Fruit fly (Drosophila melanogaster) whole organism, embryonic: ENCODE data around the gene r2d2.
A peak's percentile ranks its signal among the peaks of the same experiment; 100 is the strongest.

Experiments
- Aef1 ChIP-seq: fragments of 200-800 bp; sonication (Bioruptor generic); IDR thresholded peaks from 3 replicates; pipeline ENCODE4 v1.3.6; 2022; ENCODE audit warnings: missing biosample characterization, missing genetic modification characterization
- Asciz ChIP-seq: fragments of 200-800 bp; sonication (Bioruptor generic); optimal IDR thresholded peaks from 2 replicates; lab custom pipeline; 2017; ENCODE audit warnings: missing biosample characterization, mild to moderate bottlenecking, missing genetic modification characterization, missing genetic modification reagents
- Awh ChIP-seq: fragments of 200-800 bp; sonication (Bioruptor generic); IDR thresholded peaks from 2 replicates; pipeline ENCODE4, ENCODE4 v1.3.6; 2022; ENCODE audit warnings: missing biosample characterization, missing genetic modification characterization
- BtbVII ChIP-seq: fragments of 200-800 bp; sonication (Bioruptor generic); optimal IDR thresholded peaks from 3 replicates; lab custom pipeline; 2017; ENCODE audit warnings: missing biosample characterization, mild to moderate bottlenecking, missing genetic modification characterization
- CG10267 ChIP-seq: fragments of 200-800 bp; sonication (Bioruptor generic); optimal IDR thresholded peaks from 2 replicates; lab custom pipeline; 2018; ENCODE audit warnings: missing biosample characterization, mild to moderate bottlenecking, missing genetic modification characterization, moderate library complexity
- CG10654 ChIP-seq: fragments of 200-800 bp; sonication (Bioruptor generic); optimal IDR thresholded peaks from 2 replicates; lab custom pipeline; 2016; ENCODE audit warnings: missing biosample characterization, missing genetic modification characterization
- CG11085 ChIP-seq: fragments of 200-800 bp; sonication (Bioruptor generic); IDR thresholded peaks from 2 replicates; pipeline ENCODE4 v1.3.6; 2022; ENCODE audit warnings: missing biosample characterization, missing genetic modification characterization
- CG12236 ChIP-seq: fragments of 200-800 bp; sonication (Bioruptor generic); optimal IDR thresholded peaks from 2 replicates; lab custom pipeline; 2016; ENCODE audit warnings: missing biosample characterization, missing genetic modification characterization
- CG12769 ChIP-seq: fragments of 200-800 bp; sonication (Bioruptor generic); optimal IDR thresholded peaks from 2 replicates; lab custom pipeline; 2019; ENCODE audit warnings: missing biosample characterization, mild to moderate bottlenecking, missing genetic modification characterization, moderate library complexity
- CG15011 ChIP-seq: fragments of 200-800 bp; sonication (Bioruptor generic); optimal IDR thresholded peaks from 3 replicates; lab custom pipeline; 2018; ENCODE audit warnings: missing biosample characterization, mild to moderate bottlenecking, missing genetic modification characterization
- CG15514 ChIP-seq: fragments of 200-800 bp; sonication (Bioruptor generic); optimal IDR thresholded peaks from 3 replicates; lab custom pipeline; 2017; ENCODE audit warnings: missing biosample characterization, missing genetic modification characterization, mild to moderate bottlenecking, moderate library complexity, missing genetic modification reagents
- CG1603 ChIP-seq: fragments of 200-800 bp; sonication (Bioruptor generic); optimal IDR thresholded peaks from 2 replicates; lab custom pipeline; 2019; ENCODE audit warnings: missing biosample characterization, mild to moderate bottlenecking, missing genetic modification characterization, moderate library complexity
- CG17328 ChIP-seq: fragments of 200-800 bp; sonication (Bioruptor generic); IDR thresholded peaks from 2 replicates; pipeline ENCODE4 v1.3.6; 2022; ENCODE audit warnings: missing biosample characterization, missing genetic modification characterization
- CG34422 ChIP-seq: fragments of 200-800 bp; sonication (Bioruptor generic); IDR thresholded peaks from 3 replicates; pipeline ENCODE4 v1.3.6; 2022; ENCODE audit warnings: missing biosample characterization, missing genetic modification characterization
- CG3838 ChIP-seq: fragments of 200-800 bp; sonication (Bioruptor generic); optimal IDR thresholded peaks from 3 replicates; lab custom pipeline; 2016; ENCODE audit warnings: missing biosample characterization, missing genetic modification characterization
- CG3995 ChIP-seq: fragments of 200-800 bp; sonication (Bioruptor generic); optimal IDR thresholded peaks from 3 replicates; lab custom pipeline; 2016; ENCODE audit warnings: missing biosample characterization, missing genetic modification characterization
- CG43689 ChIP-seq: fragments of 200-800 bp; sonication (Bioruptor generic); IDR thresholded peaks from 2 replicates; pipeline ENCODE4 v1.3.6; 2022; ENCODE audit warnings: missing biosample characterization, missing genetic modification characterization
- CG6689 ChIP-seq: fragments of 200-800 bp; sonication (Bioruptor generic); IDR thresholded peaks from 2 replicates; pipeline ENCODE4 v1.3.6; 2022; ENCODE audit warnings: missing biosample characterization, missing genetic modification characterization
- CG6854 ChIP-seq: fragments of 200-800 bp; sonication (Bioruptor generic); optimal IDR thresholded peaks from 3 replicates; lab custom pipeline; 2017; ENCODE audit warnings: missing biosample characterization, mild to moderate bottlenecking, missing genetic modification characterization
- CrebB ChIP-seq: fragments of 200-800 bp; sonication (Bioruptor generic); optimal IDR thresholded peaks from 3 replicates; lab custom pipeline; 2018; ENCODE audit warnings: missing biosample characterization, mild to moderate bottlenecking, missing genetic modification characterization
- D19B ChIP-seq: fragments of 200-800 bp; sonication (Bioruptor generic); optimal IDR thresholded peaks from 2 replicates; lab custom pipeline; 2017; ENCODE audit warnings: missing biosample characterization, mild to moderate bottlenecking, missing genetic modification characterization
- Dfd ChIP-seq, 2 experiments: fragments of >200 bp; optimal IDR thresholded peaks; 2 replicates each; lab custom pipeline; 2017; ENCODE audit warnings: missing biosample characterization in 2 of 2, missing genetic modification characterization in 2 of 2
- Dip2 ChIP-seq: fragments of 200-800 bp; sonication (Bioruptor generic); IDR thresholded peaks from 2 replicates; pipeline ENCODE4 v1.3.6; 2022; ENCODE audit warnings: missing biosample characterization, missing genetic modification characterization
- E2f1 ChIP-seq: fragments of 200-800 bp; sonication (Bioruptor generic); IDR thresholded peaks from 2 replicates; pipeline ENCODE4 v1.3.6; 2022; ENCODE audit warnings: missing biosample characterization, missing genetic modification characterization
- Fer1 ChIP-seq: fragments of 200-800 bp; sonication (Bioruptor generic); optimal IDR thresholded peaks from 2 replicates; lab custom pipeline; 2017; ENCODE audit warnings: missing biosample characterization, mild to moderate bottlenecking, missing genetic modification characterization
- Fer2 ChIP-seq: fragments of 200-800 bp; sonication (Bioruptor generic); optimal IDR thresholded peaks from 2 replicates; lab custom pipeline; 2018; ENCODE audit warnings: missing biosample characterization, mild to moderate bottlenecking, missing genetic modification characterization, moderate library complexity
- HLHmδ ChIP-seq: fragments of 200-800 bp; sonication (Bioruptor generic); optimal IDR thresholded peaks from 2 replicates; lab custom pipeline; 2018; ENCODE audit warnings: missing biosample characterization, mild to moderate bottlenecking, missing genetic modification characterization, moderate library complexity
- Ptx1 ChIP-seq: fragments of 200-800 bp; sonication (Bioruptor generic); IDR thresholded peaks from 2 replicates; pipeline ENCODE4 v1.3.6; 2022; ENCODE audit warnings: missing biosample characterization, missing genetic modification characterization
- Six4 ChIP-seq: fragments of 200-800 bp; sonication (Bioruptor generic); optimal IDR thresholded peaks from 2 replicates; lab custom pipeline; 2016; ENCODE audit warnings: missing biosample characterization, missing genetic modification characterization
- ara ChIP-seq: fragments of 200-800 bp; sonication (Bioruptor generic); IDR thresholded peaks from 2 replicates; pipeline ENCODE4 v1.3.6; 2022; ENCODE audit warnings: missing biosample characterization, missing genetic modification characterization
- az2 ChIP-seq: fragments of 200-800 bp; sonication (Bioruptor generic); optimal IDR thresholded peaks from 3 replicates; lab custom pipeline; 2016; ENCODE audit warnings: missing biosample characterization, missing genetic modification characterization
- chif ChIP-seq, 2 experiments: fragments of 200-800 bp; sonication (Bioruptor generic); optimal IDR thresholded peaks; 3 replicates each; lab custom pipeline; 2016; ENCODE audit warnings: missing biosample characterization in 2 of 2, missing genetic modification characterization in 2 of 2
- croc ChIP-seq: fragments of 200-800 bp; sonication (Bioruptor generic); conservative IDR thresholded peaks from 3 replicates; pipeline ENCODE4 v1.3.6; 2022; ENCODE audit warnings: missing biosample characterization, missing genetic modification characterization
- dimm ChIP-seq: fragments of 200-800 bp; sonication (Bioruptor generic); IDR thresholded peaks from 2 replicates; pipeline ENCODE4 v1.3.6; 2022; ENCODE audit warnings: missing biosample characterization, missing genetic modification characterization
- dysf ChIP-seq: fragments of 200-800 bp; sonication (Bioruptor generic); IDR thresholded peaks from 3 replicates; pipeline ENCODE4 v1.3.6; 2022; ENCODE audit warnings: missing biosample characterization, missing genetic modification characterization
- emc ChIP-seq: fragments of 200-800 bp; sonication (Bioruptor generic); optimal IDR thresholded peaks from 2 replicates; lab custom pipeline; 2016; ENCODE audit warnings: missing biosample characterization, missing genetic modification characterization
- ewg ChIP-seq: fragments of 200-800 bp; sonication (Bioruptor generic); optimal IDR thresholded peaks from 3 replicates; lab custom pipeline; 2017; ENCODE audit warnings: mild to moderate bottlenecking, missing biosample characterization, missing genetic modification reagents, missing genetic modification characterization
- fd64A ChIP-seq: fragments of 200-800 bp; sonication (Bioruptor generic); optimal IDR thresholded peaks from 3 replicates; lab custom pipeline; 2018; ENCODE audit warnings: missing biosample characterization, mild to moderate bottlenecking, missing genetic modification characterization
- gem ChIP-seq: fragments of 200-800 bp; sonication (Bioruptor generic); optimal IDR thresholded peaks from 2 replicates; lab custom pipeline; 2019; ENCODE audit warnings: missing biosample characterization, mild to moderate bottlenecking, missing genetic modification characterization, moderate library complexity
- grau ChIP-seq: fragments of 200-800 bp; optimal IDR thresholded peaks from 3 replicates; lab custom pipeline; 2019; ENCODE audit warnings: missing biosample characterization, mild to moderate bottlenecking, missing genetic modification characterization, moderate library complexity
- hb ChIP-seq: fragments of 200-800 bp; sonication (Bioruptor generic); IDR thresholded peaks from 3 replicates; pipeline ENCODE4 v1.3.6; 2022; ENCODE audit warnings: missing biosample characterization, missing genetic modification characterization; ENCODE audit not compliant: partially characterized antibody
- lmd ChIP-seq: fragments of 200-800 bp; sonication (Bioruptor generic); IDR thresholded peaks from 2 replicates; pipeline ENCODE4 v1.3.6; 2022; ENCODE audit warnings: missing biosample characterization, missing genetic modification characterization
- mirr ChIP-seq: fragments of 200-800 bp; sonication (Bioruptor generic); optimal IDR thresholded peaks from 3 replicates; lab custom pipeline; 2018; ENCODE audit warnings: missing biosample characterization, mild to moderate bottlenecking, missing genetic modification characterization
- odd ChIP-seq: fragments of 200-800 bp; sonication (Bioruptor generic); optimal IDR thresholded peaks from 2 replicates; lab custom pipeline; 2017; ENCODE audit warnings: missing biosample characterization, mild to moderate bottlenecking, missing genetic modification characterization
- phol ChIP-seq: fragments of 200-800 bp; sonication (Bioruptor generic); optimal IDR thresholded peaks from 3 replicates; lab custom pipeline; 2018; ENCODE audit warnings: missing biosample characterization, mild to moderate bottlenecking, missing genetic modification characterization, moderate library complexity
- shn ChIP-seq: fragments of 200-800 bp; sonication (Bioruptor generic); optimal IDR thresholded peaks from 3 replicates; lab custom pipeline; 2016; ENCODE audit warnings: missing biosample characterization, missing genetic modification characterization
- sima ChIP-seq: fragments of 200-800 bp; sonication (Bioruptor generic); optimal IDR thresholded peaks from 2 replicates; lab custom pipeline; 2016; ENCODE audit warnings: missing biosample characterization, missing genetic modification characterization
- ttk ChIP-seq: fragments of 200-800 bp; sonication (Bioruptor generic); IDR thresholded peaks from 2 replicates; pipeline ENCODE4 v2.1.2; 2022; ENCODE audit warnings: missing biosample characterization, missing genetic modification characterization
- tx ChIP-seq: fragments of 200-800 bp; sonication (Bioruptor generic); optimal IDR thresholded peaks from 2 replicates; lab custom pipeline; 2016; ENCODE audit warnings: missing biosample characterization, missing genetic modification characterization
- unpg ChIP-seq: fragments of 200-800 bp; sonication (Bioruptor generic); optimal IDR thresholded peaks from 3 replicates; lab custom pipeline; 2018; ENCODE audit warnings: missing biosample characterization, mild to moderate bottlenecking, missing genetic modification characterization, moderate library complexity
- wdn ChIP-seq: fragments of 200-800 bp; sonication (Bioruptor generic); IDR thresholded peaks from 2 replicates; pipeline ENCODE4 v1.3.6; 2022; ENCODE audit warnings: missing biosample characterization, missing genetic modification characterization

r2d2 gene

DNA sequence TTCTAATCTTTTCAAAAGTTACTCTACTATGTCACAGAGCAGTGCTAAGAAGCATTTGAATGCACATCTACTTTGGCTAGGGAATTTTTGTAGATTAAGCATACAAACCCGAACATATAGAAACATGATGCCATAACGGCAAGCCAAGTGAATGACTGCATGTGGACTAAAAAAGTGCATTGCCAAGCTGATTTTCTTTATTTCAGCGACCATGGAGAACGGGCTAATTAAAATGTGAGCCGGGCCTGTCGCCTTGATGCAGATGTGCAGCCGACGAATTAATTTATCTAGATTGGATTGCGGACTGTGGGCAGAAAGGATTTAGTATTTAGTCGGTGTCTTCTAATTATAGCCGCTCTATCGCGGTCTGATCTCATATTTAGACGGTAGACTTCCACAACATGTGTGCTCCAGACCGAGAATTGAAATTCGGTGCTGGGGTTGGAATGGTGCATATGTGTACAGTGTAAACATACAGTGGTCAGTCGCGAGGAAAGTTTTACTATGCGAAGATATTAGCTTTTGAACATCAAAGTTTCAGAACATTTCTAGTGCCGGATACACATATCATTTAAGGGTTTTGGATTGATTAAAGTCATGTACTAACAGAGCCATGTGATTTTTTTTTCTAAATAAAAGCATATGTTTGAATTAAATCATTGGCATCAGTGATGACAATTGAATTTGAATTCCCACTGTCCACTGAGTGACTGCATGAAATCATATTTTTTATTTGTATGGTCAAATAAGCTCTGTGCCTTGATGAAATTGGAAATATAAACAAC is 12.8 kb downstream of the r2d2 start (continued):
- no peak for TF ChIP-seq dimm (GFP tag; lab: Robert Waterston, UW)
- TF ChIP-seq Ptx1 (GFP tag; lab: Robert Waterston, UW), result no peak
- no peak for TF ChIP-seq Fer1
- no peak for TF ChIP-seq CG17328 (GFP tag; lab: Robert Waterston, UW)
- TF ChIP-seq HLHmδ, result no peak
- no peak for TF ChIP-seq CG15011 (GFP tag; lab: Kevin White, UChicago)
- TF ChIP-seq sima, result no peak
- TF ChIP-seq Dfd (GFP tag; optimal IDR thresholded peaks at IDR 0.05; lab: Kevin White, UChicago), result no peak
- no peak for TF ChIP-seq CG15514
- TF ChIP-seq CG43689 (GFP tag; lab: Robert Waterston, UW), result no peak
- TF ChIP-seq BtbVII, result no peak
- no peak for TF ChIP-seq CG1603 (tag; lab: Kevin White, UChicago)
- no peak for TF ChIP-seq fd64A
- no peak for TF ChIP-seq ewg (GFP tag; lab: Kevin White, UChicago)
- peak; percentile 1 for TF ChIP-seq unpg (GFP tag; lab: Kevin White, UChicago)
- TF ChIP-seq emc (GFP tag; lab: Kevin White, UChicago), result no peak
- no peak for TF ChIP-seq Asciz (GFP tag; lab: Kevin White, UChicago)
- TF ChIP-seq ttk (GFP tag; lab: Robert Waterston, UW), result no peak
- no peak for TF ChIP-seq wdn (GFP tag; lab: Robert Waterston, UW)
- TF ChIP-seq chif (GFP tag; optimal IDR thresholded peaks at IDR 0.05; lab: Kevin White, UChicago), result no peak
- TF ChIP-seq CG6854 (GFP tag; lab: Kevin White, UChicago), result no peak
- TF ChIP-seq CG12236, result no peak
- TF ChIP-seq Awh (GFP tag; lab: Robert Waterston, UW), result no peak
- TF ChIP-seq CG12769 (tag; lab: Kevin White, UChicago), result no peak
- TF ChIP-seq Dip2 (GFP tag; lab: Robert Waterston, UW), result no peak
- no peak for TF ChIP-seq hb (GFP tag; lab: Robert Waterston, UW)
- TF ChIP-seq croc, result no peak
- TF ChIP-seq Six4 (GFP tag; lab: Kevin White, UChicago), result no peak
- TF ChIP-seq ara (GFP tag; lab: Robert Waterston, UW), result no peak
- no peak for TF ChIP-seq dysf (GFP tag; lab: Robert Waterston, UW)
- TF ChIP-seq CG10654, result no peak
- TF ChIP-seq CrebB (tag; lab: Kevin White, UChicago), result no peak
- no peak for TF ChIP-seq shn (GFP tag; lab: Kevin White, UChicago)
- no peak for TF ChIP-seq Fer2
- no peak for TF ChIP-seq CG10267 (tag; lab: Kevin White, UChicago)
- no peak for TF ChIP-seq lmd (GFP tag; lab: Robert Waterston, UW)
- TF ChIP-seq CG6689 (GFP tag; lab: Robert Waterston, UW), result no peak
- TF ChIP-seq E2f1 (GFP tag; lab: Robert Waterston, UW), result no peak
- no peak for TF ChIP-seq odd (GFP tag; lab: Kevin White, UChicago)
- peak; percentile 13 for TF ChIP-seq az2 (GFP tag; lab: Kevin White, UChicago)
- no peak for TF ChIP-seq D19B (GFP tag; lab: Kevin White, UChicago)
- TF ChIP-seq phol (tag; lab: Kevin White, UChicago), result peak; percentile 42
- TF ChIP-seq tx (GFP tag; lab: Kevin White, UChicago), result no peak
- peak; percentile 56 for TF ChIP-seq grau (tag; lab: Kevin White, UChicago)
- TF ChIP-seq CG3838, result no peak
- TF ChIP-seq CG34422 (GFP tag; lab: Robert Waterston, UW), result no peak
- TF ChIP-seq mirr (GFP tag; lab: Kevin White, UChicago), result no peak
- TF ChIP-seq Aef1 (GFP tag; lab: Robert Waterston, UW), result no peak
- no peak for TF ChIP-seq CG11085
- TF ChIP-seq gem, result peak; percentile 49
- no peak for TF ChIP-seq CG3995 (GFP tag; lab: Kevin White, UChicago)
